Worm (Caenorhabditis elegans) whole organism, L1 larva: ENCODE results near the gene srxa-16.

ENCODE experiments used
- C16A3.4 ChIP-seq: fragments of 150-350 bp; optimal IDR thresholded peaks from 2 replicates; lab custom pipeline; 2014; ENCODE audit warnings: missing biosample characterization, missing genetic modification characterization
- aha-1 ChIP-seq: fragments of 150-350 bp; optimal IDR thresholded peaks from 2 replicates; lab custom pipeline; 2014; ENCODE audit warnings: missing biosample characterization, missing genetic modification characterization
- ama-1 ChIP-seq: fragments of 150-350 bp; optimal IDR thresholded peaks from 2 replicates; lab custom pipeline; 2014
- blmp-1 ChIP-seq: fragments of 150-350 bp; optimal IDR thresholded peaks from 2 replicates; lab custom pipeline; 2014; ENCODE audit warnings: missing biosample characterization, missing genetic modification characterization
- ceh-82 ChIP-seq, 3 experiments: fragments of 150-350 bp in 1 of 3; sonication (generic microtip) in 2 of 3; optimal IDR thresholded peaks; 2 replicates each; lab custom pipeline; 2014 to 2017; ENCODE audit warnings: missing biosample characterization in 3 of 3, missing genetic modification characterization in 3 of 3
- ceh-88 ChIP-seq: fragments of 200-800 bp; sonication (Bioruptor generic); IDR thresholded peaks from 2 replicates; pipeline ENCODE4 v1.3.6; 2022; ENCODE audit warnings: missing genetic modification characterization, missing compliant biosample characterization
- efl-1 ChIP-seq, 4 experiments: fragments of 150-350 bp; optimal IDR thresholded peaks in 3 of 4; peaks in 1 of 4; 1 replicate in 1 of 4; 2 replicates in 3 of 4; lab custom pipeline; 2014; ENCODE audit warnings: missing biosample characterization in 2 of 4, missing genetic modification characterization in 2 of 4, missing genetic modification reagents in 2 of 4
- efl-3 ChIP-seq: fragments of 200-800 bp; sonication (Bioruptor generic); optimal IDR thresholded peaks from 2 replicates; lab custom pipeline; 2018; ENCODE audit warnings: mild to moderate bottlenecking, missing genetic modification characterization, missing compliant biosample characterization
- egl-27 ChIP-seq, 2 experiments: fragments of 150-350 bp in 1 of 2; sonication (generic microtip); optimal IDR thresholded peaks; 3 replicates each; lab custom pipeline; 2017 to 2018; ENCODE audit warnings: missing biosample characterization in 2 of 2, missing genetic modification characterization in 2 of 2, missing genetic modification reagents in 2 of 2
- elt-2 ChIP-seq: sonication (generic microtip); optimal IDR thresholded peaks from 2 replicates; lab custom pipeline; 2016; ENCODE audit warnings: missing genetic modification characterization, mild to moderate bottlenecking, inconsistent platforms, missing compliant biosample characterization, missing genetic modification reagents
- elt-3 ChIP-seq, 6 experiments: fragments of 150-350 bp in 1 of 6; sonication (generic microtip); optimal IDR thresholded peaks; 2 replicates each; lab custom pipeline; 2017 to 2018; ENCODE audit warnings: missing biosample characterization in 6 of 6, missing genetic modification characterization in 6 of 6, inconsistent platforms in 1 of 6
- ets-5 ChIP-seq: fragments of 200-800 bp; sonication (Bioruptor generic); IDR thresholded peaks from 2 replicates; pipeline ENCODE4 v1.3.6; 2022; ENCODE audit warnings: missing genetic modification characterization, missing compliant biosample characterization
- fos-1 ChIP-seq: fragments of 150-350 bp; optimal IDR thresholded peaks from 2 replicates; lab custom pipeline; 2014; ENCODE audit warnings: missing biosample characterization, missing genetic modification characterization
- lin-13 ChIP-seq: fragments of 150-350 bp; optimal IDR thresholded peaks from 2 replicates; lab custom pipeline; 2014; ENCODE audit warnings: missing biosample characterization, missing genetic modification reagents, missing genetic modification characterization
- lin-14 ChIP-seq: fragments of 200-800 bp; sonication (Bioruptor generic); optimal IDR thresholded peaks from 2 replicates; lab custom pipeline; 2018; ENCODE audit warnings: mild to moderate bottlenecking, missing genetic modification characterization, moderate library complexity, missing compliant biosample characterization
- lin-39 ChIP-seq: fragments of 150-350 bp; optimal IDR thresholded peaks from 2 replicates; lab custom pipeline; 2014; ENCODE audit warnings: missing biosample characterization, missing genetic modification reagents, missing genetic modification characterization
- mab-9 ChIP-seq: fragments of 200-800 bp; sonication (Bioruptor generic); IDR thresholded peaks from 2 replicates; pipeline ENCODE4 v1.3.6; 2022; ENCODE audit warnings: missing genetic modification reagents, missing genetic modification characterization, missing compliant biosample characterization
- mdl-1 ChIP-seq, 2 experiments: fragments of 150-350 bp; optimal IDR thresholded peaks; 2 replicates each; lab custom pipeline; 2014 to 2017; ENCODE audit warnings: missing biosample characterization in 2 of 2, missing genetic modification characterization in 2 of 2, inconsistent platforms in 1 of 2
- mep-1 ChIP-seq: fragments of 150-350 bp; optimal IDR thresholded peaks from 2 replicates; lab custom pipeline; 2014; ENCODE audit warnings: missing biosample characterization, missing genetic modification characterization
- nhr-11 ChIP-seq: fragments of 150-350 bp; optimal IDR thresholded peaks from 2 replicates; lab custom pipeline; 2014; ENCODE audit warnings: missing biosample characterization, missing genetic modification characterization
- nhr-12 ChIP-seq: sonication (generic microtip); optimal IDR thresholded peaks from 2 replicates; lab custom pipeline; 2017; ENCODE audit warnings: missing biosample characterization, missing genetic modification characterization
- nhr-19 ChIP-seq: fragments of 200-800 bp; sonication (Bioruptor generic); conservative IDR thresholded peaks from 2 replicates; pipeline ENCODE4 v1.3.6; 2022; ENCODE audit warnings: missing genetic modification characterization, missing compliant biosample characterization
- nhr-20 ChIP-seq: sonication (generic microtip); optimal IDR thresholded peaks from 2 replicates; lab custom pipeline; 2016; ENCODE audit warnings: mild to moderate bottlenecking, missing genetic modification characterization, missing compliant biosample characterization
- nhr-237 ChIP-seq: fragments of 150-350 bp; optimal IDR thresholded peaks from 2 replicates; lab custom pipeline; 2014; ENCODE audit warnings: missing biosample characterization, missing genetic modification characterization
- nhr-28 ChIP-seq: fragments of 150-350 bp; optimal IDR thresholded peaks from 2 replicates; lab custom pipeline; 2014; ENCODE audit warnings: missing biosample characterization, missing genetic modification characterization
- nhr-71 ChIP-seq: sonication (generic microtip); optimal IDR thresholded peaks from 2 replicates; lab custom pipeline; 2016; ENCODE audit warnings: mild to moderate bottlenecking, missing genetic modification characterization, moderate library complexity, missing compliant biosample characterization
- nhr-85 ChIP-seq: sonication (generic microtip); peaks from one replicate; lab custom pipeline; 2016; ENCODE audit warnings: missing genetic modification characterization, inconsistent platforms, missing compliant biosample characterization
- pag-3 ChIP-seq: sonication (generic microtip); optimal IDR thresholded peaks from 2 replicates; lab custom pipeline; 2017; ENCODE audit warnings: missing genetic modification characterization, mild to moderate bottlenecking, missing compliant biosample characterization, antibody characterized with exemption, borderline replicate concordance; ENCODE audit not compliant: insufficient read depth
- rnt-1 ChIP-seq: sonication (generic microtip); optimal IDR thresholded peaks from 2 replicates; lab custom pipeline; 2016; ENCODE audit warnings: mild to moderate bottlenecking, missing genetic modification characterization, moderate library complexity, missing compliant biosample characterization
- skn-1 ChIP-seq: fragments of 150-350 bp; optimal IDR thresholded peaks from 2 replicates; lab custom pipeline; 2014; ENCODE audit warnings: missing biosample characterization, missing genetic modification characterization
- snu-23 ChIP-seq: sonication (generic microtip); optimal IDR thresholded peaks from 2 replicates; lab custom pipeline; 2016; ENCODE audit warnings: missing genetic modification characterization, missing compliant biosample characterization
- sptf-1 ChIP-seq: fragments of 150-350 bp; optimal IDR thresholded peaks from 2 replicates; lab custom pipeline; 2014; ENCODE audit warnings: missing biosample characterization, missing genetic modification characterization
- swsn-7 ChIP-seq: sonication (generic microtip); optimal IDR thresholded peaks from 2 replicates; lab custom pipeline; 2016; ENCODE audit warnings: missing genetic modification characterization, missing compliant biosample characterization
- zag-1 ChIP-seq: fragments of 150-350 bp; optimal IDR thresholded peaks from 2 replicates; lab custom pipeline; 2014; ENCODE audit warnings: missing biosample characterization, missing genetic modification characterization

The srxa-16 gene

ce11 chrV:16100103-16100730 lies 13.9 kb downstream of the srxa-16 start, which contains the start of gene cth-1:
Gene cth-1 (plus strand): TSS chrV:16100680.
- no peak for TF ChIP-seq ets-5
- TF ChIP-seq nhr-85, result peak; percentile 72
- peak in 1 of 2 experiments; percentile 1 for TF ChIP-seq mdl-1 (tag; optimal IDR thresholded peaks at IDR 0.05; lab: Kevin White, UChicago)
- peak in 3 of 6 experiments; percentile 38 to 67 (median 46) for TF ChIP-seq elt-3 (tag; optimal IDR thresholded peaks at IDR 0.05; lab: Kevin White, UChicago)
- TF ChIP-seq mab-9, result no peak
- peak; percentile 14 for TF ChIP-seq nhr-20 (tag; lab: Kevin White, UChicago)
- TF ChIP-seq lin-14, result peak; percentile 14
- TF ChIP-seq efl-1 (optimal IDR thresholded peaks at IDR 0.05; lab: Kevin White, UChicago), result no peak
- TF ChIP-seq efl-1 (GFP tag; optimal IDR thresholded peaks at IDR 0.05 in 1 of 2; lab: Kevin White, UChicago), result peak in 1 of 2 experiments; percentile 88
- TF ChIP-seq elt-2 (tag; lab: Kevin White, UChicago), result peak; percentile 49

DNA sequence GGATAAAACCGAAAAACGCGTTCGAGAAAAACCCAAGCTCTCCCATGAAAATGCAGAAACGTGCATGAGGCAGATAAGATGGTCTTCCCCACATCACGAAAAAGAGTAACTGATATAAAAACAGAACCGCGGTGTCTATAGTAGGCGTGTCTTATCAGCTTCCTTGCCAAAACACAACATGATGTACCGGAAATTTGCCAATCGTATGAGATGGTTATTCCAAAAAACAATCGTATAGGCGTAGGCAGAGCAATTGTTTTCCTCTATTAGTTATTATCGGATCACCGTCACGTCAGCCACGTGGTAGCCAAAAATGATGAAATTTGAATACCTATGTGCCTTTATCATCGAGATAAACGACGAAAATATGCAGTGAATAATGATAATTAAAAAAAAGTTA lies 14.7 kb downstream of the srxa-16 start, which contains the start of gene str-7:
Gene str-7, minus strand, starts transcription at position 101 of the 400 bp plus-strand sequence.
- no peak for TF ChIP-seq ets-5
- TF ChIP-seq nhr-11 (tag; lab: Kevin White, UChicago), result no peak
- TF ChIP-seq snu-23 (GFP tag; lab: Kevin White, UChicago), result no peak
- no peak for TF ChIP-seq egl-27 (tag; optimal IDR thresholded peaks at IDR 0.05; lab: Kevin White, UChicago)
- TF ChIP-seq lin-13 (GFP tag; lab: Kevin White, UChicago), result no peak

- TF ChIP-seq nhr-28 (tag; lab: Kevin White, UChicago) (no peak), nhr-20 (tag; lab: Kevin White, UChicago) (peak; percentile 39), skn-1 (tag; lab: Kevin White, UChicago) (peak; percentile 58), elt-3 (tag; optimal IDR thresholded peaks at IDR 0.05; lab: Kevin White, UChicago) (peak in 1 of 6 experiments; percentile 58), mep-1 (tag; lab: Kevin White, UChicago) (peak; percentile 38), nhr-19 (GFP tag; lab: Robert Waterston, UW) (peak; percentile 28), lin-39 (tag; lab: Kevin White, UChicago) (no peak), nhr-71 (no peak), rnt-1 (tag; lab: Kevin White, UChicago) (peak; percentile 43), blmp-1 (tag; lab: Kevin White, UChicago) (peak; percentile 81), fos-1 (no peak)
These were observed 19.3 kb downstream of the srxa-16 start for ce11 chrV:16094862-16095261.

- TF ChIP-seq sptf-1 (tag; lab: Kevin White, UChicago), result no peak
- TF ChIP-seq ceh-88 (GFP tag; lab: Robert Waterston, UW), result no peak
- no peak for TF ChIP-seq swsn-7 (tag; lab: Kevin White, UChicago)
- no peak for TF ChIP-seq ama-1
- TF ChIP-seq aha-1 (tag; lab: Kevin White, UChicago), result no peak
- no peak for TF ChIP-seq C16A3.4 (tag; lab: Kevin White, UChicago)
- TF ChIP-seq elt-2 (tag; lab: Kevin White, UChicago), result no peak
- no peak for TF ChIP-seq nhr-71
- TF ChIP-seq efl-3, result no peak
- no peak for TF ChIP-seq ceh-82 (tag; optimal IDR thresholded peaks at IDR 0.05; lab: Kevin White, UChicago)
- TF ChIP-seq zag-1 (tag; lab: Kevin White, UChicago), result no peak
- TF ChIP-seq egl-27 (tag; optimal IDR thresholded peaks at IDR 0.05; lab: Kevin White, UChicago), result no peak
- no peak for TF ChIP-seq nhr-237 (tag; lab: Kevin White, UChicago)
- TF ChIP-seq lin-13 (GFP tag; lab: Kevin White, UChicago), result no peak
- no peak for TF ChIP-seq mdl-1 (tag; optimal IDR thresholded peaks at IDR 0.05; lab: Kevin White, UChicago)
- no peak for TF ChIP-seq nhr-12
- TF ChIP-seq pag-3 (tag; lab: Kevin White, UChicago), result no peak
- no peak for TF ChIP-seq snu-23 (GFP tag; lab: Kevin White, UChicago)
These were observed 19.9 kb downstream of the srxa-16 start, which contains the start of gene F22B8.7 for ce11 chrV:16094284-16094683. Gene F22B8.7 (plus strand): TSS chrV:16094584.
